Worm (Caenorhabditis elegans) whole organism, young adult: Measurements from ENCODE around the gene C13A2.12.

Experiments used
- F10E7.11 ChIP-seq: sonication (generic microtip); optimal IDR thresholded peaks from 2 replicates; lab custom pipeline; 2017; ENCODE audit warnings: mild to moderate bottlenecking, missing genetic modification characterization, moderate library complexity, missing compliant biosample characterization
- F22D6.2 ChIP-seq: sonication (generic microtip); optimal IDR thresholded peaks from 2 replicates; lab custom pipeline; 2016; ENCODE audit warnings: mild to moderate bottlenecking, missing genetic modification characterization, missing compliant biosample characterization
- F23B12.7 ChIP-seq: sonication (generic microtip); optimal IDR thresholded peaks from 2 replicates; lab custom pipeline; 2017; ENCODE audit warnings: missing genetic modification characterization, mild to moderate bottlenecking, missing compliant biosample characterization, antibody characterized with exemption, moderate library complexity; ENCODE audit not compliant: insufficient read depth
- F37B4.10 ChIP-seq: fragments of 200-800 bp; sonication (Bioruptor generic); IDR thresholded peaks from 2 replicates; pipeline ENCODE4 v1.3.6; 2022; ENCODE audit warnings: missing genetic modification characterization, missing compliant biosample characterization
- F39B2.1 ChIP-seq: fragments of 200-800 bp; sonication (Bioruptor generic); IDR thresholded peaks from 2 replicates; pipeline ENCODE4 v1.3.6; 2022; ENCODE audit warnings: missing genetic modification reagents, missing genetic modification characterization, missing compliant biosample characterization
- F49E8.2 ChIP-seq: sonication (generic microtip); optimal IDR thresholded peaks from 3 replicates; lab custom pipeline; 2017; ENCODE audit warnings: missing genetic modification characterization, mild to moderate bottlenecking, missing compliant biosample characterization, antibody characterized with exemption, moderate library complexity; ENCODE audit not compliant: insufficient read depth
- K11D2.4 ChIP-seq: fragments of 200-800 bp; sonication (Bioruptor generic); IDR thresholded peaks from 2 replicates; pipeline ENCODE4 v1.3.6; 2022; ENCODE audit warnings: missing genetic modification reagents, missing genetic modification characterization, missing compliant biosample characterization
- T26A5.8 ChIP-seq: sonication (generic microtip); optimal IDR thresholded peaks from 2 replicates; lab custom pipeline; 2016; ENCODE audit warnings: missing genetic modification characterization, missing compliant biosample characterization
- Y56A3A.18 ChIP-seq: fragments of 200-800 bp; sonication (Bioruptor generic); IDR thresholded peaks from 2 replicates; pipeline ENCODE4 v1.3.6; 2022; ENCODE audit warnings: missing genetic modification reagents, missing genetic modification characterization, missing compliant biosample characterization
- ZK185.1 ChIP-seq: sonication (generic microtip); optimal IDR thresholded peaks from 2 replicates; lab custom pipeline; 2016; ENCODE audit warnings: mild to moderate bottlenecking, missing genetic modification characterization, missing compliant biosample characterization; ENCODE audit not compliant: poor library complexity, severe bottlenecking
- akir-1 ChIP-seq: fragments of 200-800 bp; sonication (Bioruptor generic); optimal IDR thresholded peaks from 2 replicates; lab custom pipeline; 2018; ENCODE audit warnings: mild to moderate bottlenecking, missing genetic modification characterization, moderate library complexity, missing compliant biosample characterization
- atf-7 ChIP-seq: sonication (generic microtip); optimal IDR thresholded peaks from 2 replicates; lab custom pipeline; 2017; ENCODE audit warnings: mild to moderate bottlenecking, missing genetic modification characterization, missing compliant biosample characterization
- attf-6 ChIP-seq: fragments of 200-800 bp; sonication (Bioruptor generic); IDR thresholded peaks from 2 replicates; pipeline ENCODE4 v1.3.6; 2022; ENCODE audit warnings: missing genetic modification reagents, missing genetic modification characterization, missing compliant biosample characterization
- cebp-1 ChIP-seq, 2 experiments: fragments of 200-800 bp in 1 of 2; sonication (Bioruptor generic) in 1 of 2; sonication (generic microtip) in 1 of 2; IDR thresholded peaks in 1 of 2; optimal IDR thresholded peaks in 1 of 2; 2 replicates each; pipeline versions ENCODE4 v1.3.6 to Lab custom; 2017 to 2022; ENCODE audit warnings: missing compliant biosample characterization in 2 of 2, missing genetic modification characterization in 2 of 2, mild to moderate bottlenecking in 1 of 2, missing genetic modification reagents in 1 of 2, moderate library complexity in 1 of 2
- ceh-58 ChIP-seq: fragments of 200-800 bp; sonication (Bioruptor generic); IDR thresholded peaks from 2 replicates; pipeline ENCODE4 v1.3.6; 2022; ENCODE audit warnings: missing genetic modification characterization, missing compliant biosample characterization
- ceh-79 ChIP-seq: sonication (generic microtip); optimal IDR thresholded peaks from 2 replicates; lab custom pipeline; 2017; ENCODE audit warnings: mild to moderate bottlenecking, missing genetic modification characterization, missing compliant biosample characterization
- ceh-91 ChIP-seq: fragments of 200-800 bp; sonication (Bioruptor generic); IDR thresholded peaks from 2 replicates; pipeline ENCODE4 v1.3.6; 2022; ENCODE audit warnings: missing genetic modification reagents, missing genetic modification characterization, missing compliant biosample characterization
- ets-4 ChIP-seq: fragments of 200-800 bp; sonication (Bioruptor generic); optimal IDR thresholded peaks from 2 replicates; lab custom pipeline; 2018; ENCODE audit warnings: mild to moderate bottlenecking, missing genetic modification characterization, missing compliant biosample characterization
- him-1 ChIP-seq: sonication (generic microtip); optimal IDR thresholded peaks from 2 replicates; lab custom pipeline; 2016; ENCODE audit warnings: missing genotype, missing genetic modification reagents, missing genetic modification characterization, missing compliant biosample characterization
- hlh-12 ChIP-seq: sonication (generic microtip); optimal IDR thresholded peaks from 2 replicates; lab custom pipeline; 2016; ENCODE audit warnings: missing genetic modification characterization, missing compliant biosample characterization
- hrde-1 ChIP-seq: sonication (generic microtip); optimal IDR thresholded peaks from 2 replicates; lab custom pipeline; 2016; ENCODE audit warnings: missing genetic modification characterization, mild to moderate bottlenecking, missing compliant biosample characterization, moderate library complexity, missing genotype, missing genetic modification reagents, borderline replicate concordance
- hsf-1 ChIP-seq: fragments of 200-800 bp; sonication (Bioruptor generic); IDR thresholded peaks from 2 replicates; pipeline ENCODE4 v1.3.6; 2022; ENCODE audit warnings: missing genetic modification reagents, missing genetic modification characterization, missing compliant biosample characterization
- lag-1 ChIP-seq: fragments of 200-800 bp; sonication (Bioruptor generic); IDR thresholded peaks from 2 replicates; pipeline ENCODE4 v1.3.6; 2022; ENCODE audit warnings: missing genetic modification reagents, missing genetic modification characterization, missing compliant biosample characterization
- let-526 ChIP-seq: fragments of 200-800 bp; sonication (Bioruptor generic); IDR thresholded peaks from 2 replicates; pipeline ENCODE4 v1.3.6; 2022; ENCODE audit warnings: missing genetic modification reagents, missing genetic modification characterization, missing compliant biosample characterization
- let-607 ChIP-seq, 2 experiments: fragments of 200-800 bp in 1 of 2; sonication (Bioruptor generic) in 1 of 2; sonication (generic microtip) in 1 of 2; optimal IDR thresholded peaks; 2 replicates each; lab custom pipeline; 2016 to 2018; ENCODE audit warnings: mild to moderate bottlenecking in 2 of 2, missing compliant biosample characterization in 2 of 2, missing genetic modification characterization in 2 of 2, moderate library complexity in 2 of 2, missing genotype in 1 of 2
- lin-26 ChIP-seq: fragments of 200-800 bp; sonication (Bioruptor generic); IDR thresholded peaks from 2 replicates; pipeline ENCODE4 v1.3.6; 2022; ENCODE audit warnings: missing genetic modification reagents, missing genetic modification characterization, missing compliant biosample characterization
- lin-40 ChIP-seq: sonication (generic microtip); optimal IDR thresholded peaks from 2 replicates; lab custom pipeline; 2016; ENCODE audit warnings: missing genetic modification characterization, mild to moderate bottlenecking, missing compliant biosample characterization, missing genotype, missing genetic modification reagents
- lin-54 ChIP-seq: fragments of 200-800 bp; sonication (Bioruptor generic); optimal IDR thresholded peaks from 2 replicates; lab custom pipeline; 2018; ENCODE audit warnings: mild to moderate bottlenecking, missing genetic modification characterization, missing compliant biosample characterization
- lsy-27 ChIP-seq: sonication (generic microtip); optimal IDR thresholded peaks from 2 replicates; lab custom pipeline; 2017; ENCODE audit warnings: missing genetic modification characterization, mild to moderate bottlenecking, missing compliant biosample characterization, antibody characterized with exemption, missing genotype, borderline replicate concordance; ENCODE audit not compliant: insufficient read depth
- madf-8 ChIP-seq: fragments of 200-800 bp; sonication (Bioruptor generic); conservative IDR thresholded peaks from 2 replicates; pipeline ENCODE4 v1.3.6; 2022; ENCODE audit warnings: missing genetic modification reagents, missing genetic modification characterization, missing compliant biosample characterization
- mxl-1 ChIP-seq: sonication (generic microtip); optimal IDR thresholded peaks from 2 replicates; lab custom pipeline; 2016; ENCODE audit warnings: missing genetic modification characterization, missing compliant biosample characterization
- nfya-1 ChIP-seq: sonication (generic microtip); optimal IDR thresholded peaks from 2 replicates; lab custom pipeline; 2017; ENCODE audit warnings: antibody characterized with exemption, missing compliant biosample characterization, missing genetic modification characterization, borderline replicate concordance; ENCODE audit not compliant: insufficient read depth
- nfyb-1 ChIP-seq: fragments of 200-800 bp; sonication (Bioruptor generic); IDR thresholded peaks from 2 replicates; pipeline ENCODE4 v1.3.6; 2022; ENCODE audit warnings: missing genetic modification reagents, missing genetic modification characterization, missing compliant biosample characterization
- nhr-80 ChIP-seq: sonication (generic microtip); optimal IDR thresholded peaks from 2 replicates; lab custom pipeline; 2016; ENCODE audit warnings: missing genetic modification characterization, missing compliant biosample characterization
- pbrm-1 ChIP-seq: fragments of 200-800 bp; sonication (Bioruptor generic); IDR thresholded peaks from 2 replicates; pipeline ENCODE4 v1.3.6; 2022; ENCODE audit warnings: missing genetic modification reagents, missing genetic modification characterization, missing compliant biosample characterization
- rec-8 ChIP-seq, 2 experiments: sonication (generic microtip); optimal IDR thresholded peaks; 2 replicates each; lab custom pipeline; 2016; ENCODE audit warnings: mild to moderate bottlenecking in 2 of 2, missing genetic modification characterization in 2 of 2, missing genetic modification reagents in 2 of 2, missing genotype in 2 of 2, missing biosample characterization in 1 of 2, missing compliant biosample characterization in 1 of 2, moderate library complexity in 1 of 2
- tbp1 ChIP-seq: fragments of 200-800 bp; sonication (Bioruptor generic); optimal IDR thresholded peaks from 2 replicates; lab custom pipeline; 2018; ENCODE audit warnings: mild to moderate bottlenecking, missing genetic modification characterization, missing compliant biosample characterization
- tbx-9 ChIP-seq: sonication (generic microtip); optimal IDR thresholded peaks from 2 replicates; lab custom pipeline; 2016; ENCODE audit warnings: borderline replicate concordance, missing genetic modification characterization, inconsistent platforms, missing compliant biosample characterization
- unc-62 ChIP-seq: fragments of 150-350 bp; optimal IDR thresholded peaks from 2 replicates; lab custom pipeline; 2014; ENCODE audit warnings: missing biosample characterization, missing genetic modification reagents, missing genetic modification characterization
- zfh-2 ChIP-seq: fragments of 200-800 bp; sonication (Bioruptor generic); conservative IDR thresholded peaks from 2 replicates; pipeline ENCODE4 v1.3.6; 2022; ENCODE audit warnings: missing genetic modification reagents, missing genetic modification characterization, missing compliant biosample characterization
- ztf-18 ChIP-seq: sonication (generic microtip); optimal IDR thresholded peaks from 2 replicates; lab custom pipeline; 2016; ENCODE audit warnings: missing genotype, mild to moderate bottlenecking, missing genetic modification characterization, missing compliant biosample characterization
- ztf-22 ChIP-seq: fragments of 200-800 bp; sonication (Bioruptor generic); optimal IDR thresholded peaks from 2 replicates; lab custom pipeline; 2018; ENCODE audit warnings: mild to moderate bottlenecking, missing genetic modification characterization, moderate library complexity, missing compliant biosample characterization
- ztf-28 ChIP-seq: fragments of 200-800 bp; sonication (Bioruptor generic); IDR thresholded peaks from 2 replicates; pipeline ENCODE4 v1.3.6; 2022; ENCODE audit warnings: missing genetic modification reagents, missing genetic modification characterization, missing compliant biosample characterization

The C13A2.12 gene

DNA sequence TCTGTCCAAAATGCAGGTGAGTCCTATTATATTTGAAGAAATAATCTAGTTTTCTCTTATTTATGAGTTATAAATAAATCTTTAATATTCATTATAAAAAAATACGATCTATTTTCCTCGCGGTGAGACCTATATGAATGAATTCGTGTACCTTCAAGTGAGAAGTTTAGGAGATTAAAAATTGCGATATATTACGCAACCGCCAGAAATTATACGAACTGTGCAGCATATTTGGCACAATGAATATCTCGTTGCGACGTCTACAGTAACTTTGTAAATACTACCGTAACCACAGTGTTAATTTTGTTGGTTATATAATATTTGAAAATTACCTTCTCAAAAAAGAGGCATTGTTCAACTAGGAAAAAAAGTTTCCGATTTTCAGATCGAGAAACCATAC, 34.7 kb upstream of the C13A2.12 start:
- TF ChIP-seq lin-26 (GFP tag; lab: Robert Waterston, UW) (no peak), madf-8 (GFP tag; lab: Robert Waterston, UW) (no peak), him-1 (tag; lab: Kevin White, UChicago) (no peak), K11D2.4 (GFP tag; lab: Robert Waterston, UW) (no peak), pbrm-1 (no peak), lsy-27 (no peak), nfyb-1 (GFP tag; lab: Robert Waterston, UW) (no peak), ceh-79 (no peak), mxl-1 (tag; lab: Kevin White, UChicago) (no peak), lag-1 (GFP tag; lab: Robert Waterston, UW) (no peak), F49E8.2 (tag; lab: Kevin White, UChicago) (no peak), lin-54 (GFP tag; lab: Kevin White, UChicago) (no peak), zfh-2 (GFP tag; lab: Robert Waterston, UW) (no peak), F39B2.1 (GFP tag; lab: Robert Waterston, UW) (no peak), akir-1 (GFP tag; lab: Kevin White, UChicago) (no peak), F37B4.10 (no peak), let-607 (tag; optimal IDR thresholded peaks at IDR 0.05; lab: Kevin White, UChicago) (no peak), F10E7.11 (tag; lab: Kevin White, UChicago) (no peak), attf-6 (GFP tag; lab: Robert Waterston, UW) (no peak), F22D6.2 (tag; lab: Kevin White, UChicago) (no peak)
- TF ChIP-seq, all 124 proteins: peak for 0

DNA sequence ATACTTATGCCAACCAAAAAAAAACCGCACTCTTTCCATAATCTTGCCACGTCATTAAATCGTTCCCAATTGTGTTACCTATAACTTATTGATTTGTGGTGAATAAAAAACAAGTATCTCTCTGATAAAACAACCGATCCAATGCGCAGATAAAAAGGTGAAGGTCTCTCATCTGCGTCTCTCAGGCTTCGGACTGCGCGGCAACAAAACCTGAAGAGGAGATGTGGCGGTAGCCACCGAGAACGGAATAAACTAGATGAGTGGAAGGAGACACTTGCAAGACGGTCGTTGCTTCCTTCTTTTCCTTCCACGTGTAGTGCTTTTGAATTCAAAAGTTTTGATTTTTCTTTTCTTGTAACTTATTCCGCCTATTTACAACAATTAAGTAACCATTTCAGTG, 34.1 kb upstream of the C13A2.12 start, which contains the start of gene fkb-3:
Gene fkb-3, plus strand, starts transcription at position 277 of the 400 bp plus-strand sequence.
- TF ChIP-seq him-1 (tag; lab: Kevin White, UChicago) (no peak), nfyb-1 (GFP tag; lab: Robert Waterston, UW) (no peak)

DNA sequence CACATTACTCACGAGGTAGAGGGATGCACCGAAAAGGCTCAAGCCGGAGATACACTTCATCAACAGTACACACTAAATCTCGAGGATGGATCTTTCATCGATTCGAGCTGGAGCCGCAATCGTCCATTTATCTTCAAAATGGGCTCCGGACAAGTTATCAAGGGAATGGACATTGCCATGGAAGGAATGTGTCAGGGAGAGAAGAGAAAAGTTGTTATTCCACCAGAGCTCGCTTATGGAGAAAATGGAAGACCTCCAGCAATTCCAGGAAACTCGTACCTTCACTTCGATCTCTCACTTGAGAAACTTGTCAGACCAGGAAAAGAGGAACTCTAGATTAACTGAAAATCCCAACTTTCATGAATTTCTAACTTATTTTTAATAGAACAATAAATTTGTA, 33.2 kb upstream of the C13A2.12 start:
- TF ChIP-seq Y56A3A.18 (GFP tag; lab: Robert Waterston, UW) (0 out of 2 replicates have a peak, but pooled peaks have one; percentile 41), ets-4 (GFP tag; lab: Kevin White, UChicago) (no peak), attf-6 (GFP tag; lab: Robert Waterston, UW) (0 out of 2 replicates have a peak, but pooled peaks have one; percentile 23), ZK185.1 (peak; percentile 18), lin-40 (tag; lab: Kevin White, UChicago) (no peak), let-526 (no peak), cebp-1 (GFP tag; IDR thresholded peaks at IDR 0.05; lab: Robert Waterston, UW) (no peak), cebp-1 (tag; optimal IDR thresholded peaks at IDR 0.05; lab: Kevin White, UChicago) (no peak), tbx-9 (tag; lab: Kevin White, UChicago) (no peak), hsf-1 (GFP tag; lab: Robert Waterston, UW) (no peak), hrde-1 (no peak)

DNA sequence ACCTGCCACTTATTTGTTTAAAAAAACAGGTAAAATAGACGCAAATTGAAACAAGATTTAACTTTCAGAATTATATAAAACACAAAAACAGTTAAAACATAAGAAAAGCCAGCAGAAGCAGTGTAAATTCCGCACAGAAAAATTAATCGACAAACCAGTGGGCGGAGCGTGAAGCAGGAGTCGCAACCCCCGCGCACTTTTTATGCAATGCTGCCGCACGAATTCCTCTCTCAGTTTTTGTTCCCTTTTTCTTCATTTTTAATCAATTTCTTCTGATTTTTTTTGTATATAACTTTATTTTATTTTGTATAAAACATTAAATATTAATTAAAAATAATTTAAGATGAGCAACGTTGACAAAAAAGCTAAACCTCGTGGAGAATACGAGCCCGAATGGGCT, 28.2 kb upstream of the C13A2.12 start, which contains the start of the genes gei-6 and krr-1:
Gene gei-6, minus strand, starts transcription at position 2 of the 400 bp plus-strand sequence.
Gene krr-1, plus strand, starts transcription at position 344 of the 400 bp plus-strand sequence.
- TF ChIP-seq ceh-91 (no peak), lin-54 (GFP tag; lab: Kevin White, UChicago) (peak; percentile 14), ztf-28 (GFP tag; lab: Robert Waterston, UW) (no peak), T26A5.8 (no peak), atf-7 (no peak), tbp1 (GFP tag; lab: Kevin White, UChicago) (peak; percentile 25), ceh-58 (GFP tag; lab: Robert Waterston, UW) (no peak), F23B12.7 (tag; lab: Kevin White, UChicago) (peak; percentile 73), F49E8.2 (tag; lab: Kevin White, UChicago) (peak; percentile 8), ztf-18 (no peak), pbrm-1 (peak; percentile 15; the same call in 1 of the 2 replicates), unc-62 (GFP tag; lab: Kevin White, UChicago) (no peak), ztf-22 (GFP tag; lab: Kevin White, UChicago) (no peak), hlh-12 (tag; lab: Kevin White, UChicago) (no peak), nfya-1 (tag; lab: Kevin White, UChicago) (no peak), rec-8 (tag; optimal IDR thresholded peaks at IDR 0.05; lab: Kevin White, UChicago) (no peak), nhr-80 (tag; lab: Kevin White, UChicago) (no peak)
